Fruit fly (Drosophila melanogaster): ENCODE data around the gene CG4842.

- TF ChIP-seq CG6854 (GFP tag; optimal IDR thresholded peaks at IDR 0.05) (no peak), Met (GFP tag; optimal IDR thresholded peaks at IDR 0.05) (no peak)
These were observed at the start of gene CG4842 for dm6 chr3L:16368199-16368598.
